ENCODE assay signal across 4 worm cellular contexts in genomic region chrX:14783434-14784142, ce11.
TF ChIP-seq lines count a peak whose summit lies in the region.

No protein-coding gene starts in this region.

TF ChIP-seq in whole organism, L1 larva, 84 proteins besides CTCF, POLR2A, EP300 and RAD21 (continued from another document and continues in another):
- TF ChIP-seq nhr-12 (tag; optimal IDR thresholded peaks at IDR 0.05; lab: Kevin White, UChicago), result no peak
- peak; percentile 67 for TF ChIP-seq nhr-71 (tag; optimal IDR thresholded peaks at IDR 0.05; lab: Kevin White, UChicago)
- TF ChIP-seq mep-1 (tag; optimal IDR thresholded peaks at IDR 0.05; lab: Kevin White, UChicago), result no peak
- no peak for TF ChIP-seq ets-5 (GFP tag; IDR thresholded peaks at IDR 0.05; lab: Robert Waterston, UW)
- no peak for TF ChIP-seq lin-15B (tag; optimal IDR thresholded peaks at IDR 0.05; lab: Kevin White, UChicago)
- peak; percentile 59 for TF ChIP-seq nhr-90 (tag; optimal IDR thresholded peaks at IDR 0.05; lab: Kevin White, UChicago; ENCODE audit: poor library complexity)
- no peak for TF ChIP-seq C34B4.2 (tag; optimal IDR thresholded peaks at IDR 0.05; lab: Kevin White, UChicago)
- TF ChIP-seq grh-1 (GFP tag; IDR thresholded peaks at IDR 0.05; lab: Robert Waterston, UW), result 0 out of 2 replicates have a peak, but pooled peaks have one; percentile 16
- TF ChIP-seq ztf-4 (tag; optimal IDR thresholded peaks at IDR 0.05; lab: Kevin White, UChicago), result no peak
- TF ChIP-seq lin-14 (GFP tag; optimal IDR thresholded peaks at IDR 0.05; lab: Kevin White, UChicago), result peak; percentile 63
- no peak for TF ChIP-seq ama-1 (optimal IDR thresholded peaks at IDR 0.05; lab: Kevin White, UChicago)
- TF ChIP-seq isw-1 (GFP tag; IDR thresholded peaks at IDR 0.05; lab: Robert Waterston, UW), result no peak
- TF ChIP-seq tlp-1 (tag; optimal IDR thresholded peaks at IDR 0.05; lab: Kevin White, UChicago), result no peak
- TF ChIP-seq ztf-11 (tag; optimal IDR thresholded peaks at IDR 0.05; lab: Kevin White, UChicago), result no peak
- TF ChIP-seq nhr-11 (tag; optimal IDR thresholded peaks at IDR 0.05; lab: Kevin White, UChicago), result no peak
- TF ChIP-seq nhr-47 (tag; optimal IDR thresholded peaks at IDR 0.05; lab: Kevin White, UChicago), result peak; percentile 22
- TF ChIP-seq efl-3 (GFP tag; optimal IDR thresholded peaks at IDR 0.05; lab: Kevin White, UChicago), result no peak
- TF ChIP-seq mdl-1 (tag; optimal IDR thresholded peaks at IDR 0.05; lab: Kevin White, UChicago), result peak in 1 of 2 experiments; percentile 47
- TF ChIP-seq ceh-63 (GFP tag; optimal IDR thresholded peaks at IDR 0.05; lab: Kevin White, UChicago), result no peak
- no peak for TF ChIP-seq Y116A8C.19 (tag; optimal IDR thresholded peaks at IDR 0.05; lab: Kevin White, UChicago; ENCODE audit: borderline replicate concordance)
- TF ChIP-seq jun-1 (tag; optimal IDR thresholded peaks at IDR 0.05; lab: Kevin White, UChicago), result no peak
- TF ChIP-seq elt-2 (tag; optimal IDR thresholded peaks at IDR 0.05; lab: Kevin White, UChicago), result peak; percentile 70
- TF ChIP-seq hlh-17 (GFP tag; optimal IDR thresholded peaks at IDR 0.05; lab: Kevin White, UChicago; ENCODE audit: borderline replicate concordance), result no peak
- TF ChIP-seq nhr-20 (tag; optimal IDR thresholded peaks at IDR 0.05; lab: Kevin White, UChicago), result peak; percentile 72
- TF ChIP-seq elt-3 (tag; optimal IDR thresholded peaks at IDR 0.05; lab: Kevin White, UChicago), result peak in 1 of 6 experiments; percentile 19
- TF ChIP-seq zip-4 (GFP tag; optimal IDR thresholded peaks at IDR 0.05; lab: Kevin White, UChicago), result no peak
- peak in 1 of 3 experiments; percentile 16 for TF ChIP-seq dpl-1 (GFP tag; optimal IDR thresholded peaks at IDR 0.05; lab: Kevin White, UChicago)
- TF ChIP-seq lir-3 (tag; optimal IDR thresholded peaks at IDR 0.05; lab: Kevin White, UChicago; ENCODE audit: poor library complexity), result no peak
- no peak for TF ChIP-seq nhr-76 (tag; optimal IDR thresholded peaks at IDR 0.05; lab: Kevin White, UChicago)
- no peak for TF ChIP-seq unc-130 (tag; optimal IDR thresholded peaks at IDR 0.05; lab: Kevin White, UChicago)
- no peak for TF ChIP-seq F16B12.6 (tag; optimal IDR thresholded peaks at IDR 0.05; lab: Kevin White, UChicago)
- TF ChIP-seq efl-1 (optimal IDR thresholded peaks at IDR 0.05; lab: Kevin White, UChicago), result no peak
- TF ChIP-seq efl-1 (GFP tag; optimal IDR thresholded peaks at IDR 0.05 in 1 of 2; lab: Kevin White, UChicago), result peak in 1 of 2 experiments; percentile 43

TF ChIP-seq in whole organism, L3 larva, 47 proteins besides CTCF, POLR2A, EP300 and RAD21 (continued from another document):
- no peak for TF ChIP-seq unc-62 (GFP tag; optimal IDR thresholded peaks at IDR 0.05; lab: Kevin White, UChicago)
- no peak for TF ChIP-seq snpc-4 (tag; optimal IDR thresholded peaks at IDR 0.05; lab: Kevin White, UChicago)
- peak; percentile 40 for TF ChIP-seq mdl-1 (tag; optimal IDR thresholded peaks at IDR 0.05; lab: Kevin White, UChicago)
- TF ChIP-seq nhr-12 (tag; optimal IDR thresholded peaks at IDR 0.05; lab: Kevin White, UChicago), result no peak
- no peak for TF ChIP-seq nhr-23 (tag; optimal IDR thresholded peaks at IDR 0.05; lab: Kevin White, UChicago)
- TF ChIP-seq nhr-28 (tag; optimal IDR thresholded peaks at IDR 0.05; lab: Kevin White, UChicago), result no peak
- no peak for TF ChIP-seq nhr-77 (tag; optimal IDR thresholded peaks at IDR 0.05; lab: Kevin White, UChicago)
- TF ChIP-seq tbx-2 (tag; optimal IDR thresholded peaks at IDR 0.05; lab: Kevin White, UChicago), result no peak
- TF ChIP-seq fkh-2 (tag; optimal IDR thresholded peaks at IDR 0.05; lab: Kevin White, UChicago), result no peak
TF ChIP-seq in whole organism, L3 larva: peak in this region for 4.

TF ChIP-seq in whole organism, L4 larva, 104 proteins besides CTCF, POLR2A, EP300 and RAD21 (continued from another document):
- TF ChIP-seq rbr-2 (tag; optimal IDR thresholded peaks at IDR 0.05; lab: Kevin White, UChicago) (no peak), nhr-6 (tag; optimal IDR thresholded peaks at IDR 0.05; lab: Kevin White, UChicago) (no peak), hlh-30 (tag; optimal IDR thresholded peaks at IDR 0.05; lab: Kevin White, UChicago; ENCODE audit: insufficient read depth) (peak; percentile 29), daf-16 (GFP tag; optimal IDR thresholded peaks at IDR 0.05; lab: Kevin White, UChicago) (peak in 1 of 2 experiments; percentile 59), daf-16 (tag; optimal IDR thresholded peaks at IDR 0.05; lab: Kevin White, UChicago) (peak; percentile 77), nhr-48 (tag; optimal IDR thresholded peaks at IDR 0.05; lab: Kevin White, UChicago) (peak; percentile 92), tra-1 (GFP tag; IDR thresholded peaks at IDR 0.05; lab: Robert Waterston, UW) (peak; percentile 93), sdz-12 (GFP tag; optimal IDR thresholded peaks at IDR 0.05; lab: Kevin White, UChicago) (no peak), dmd-6 (GFP tag; IDR thresholded peaks at IDR 0.05; lab: Robert Waterston, UW) (peak; percentile 95), hlh-11 (tag; optimal IDR thresholded peaks at IDR 0.05; lab: Kevin White, UChicago) (peak; percentile 87), php-3 (GFP tag; IDR thresholded peaks at IDR 0.05; lab: Robert Waterston, UW) (peak; percentile 86), mdl-1 (tag; optimal IDR thresholded peaks at IDR 0.05; lab: Kevin White, UChicago) (peak in 1 of 2 experiments; percentile 65), tag-97 (GFP tag; IDR thresholded peaks at IDR 0.05; lab: Robert Waterston, UW) (no peak), mxl-3 (GFP tag; optimal IDR thresholded peaks at IDR 0.05; lab: Kevin White, UChicago) (no peak), T20F7.1 (GFP tag; optimal IDR thresholded peaks at IDR 0.05; lab: Kevin White, UChicago) (peak; percentile 30), T26A8.4 (GFP tag; IDR thresholded peaks at IDR 0.05; lab: Robert Waterston, UW) (0 out of 2 replicates have a peak, but pooled peaks have one; percentile 11), dve-1 (tag; optimal IDR thresholded peaks at IDR 0.05; lab: Kevin White, UChicago; ENCODE audit: insufficient read depth) (peak; percentile 70), ceh-20 (GFP tag; IDR thresholded peaks at IDR 0.05; lab: Robert Waterston, UW) (peak; percentile 56; the same call in 1 of the 2 replicates)

TF ChIP-seq in whole organism, young adult, 124 proteins besides CTCF, POLR2A, EP300 and RAD21 (continued from another document and continues in another):
- TF ChIP-seq hmg-20 (GFP tag; IDR thresholded peaks at IDR 0.05; lab: Robert Waterston, UW), result no peak
- no peak for TF ChIP-seq F49E8.2 (tag; optimal IDR thresholded peaks at IDR 0.05; lab: Kevin White, UChicago; ENCODE audit: insufficient read depth)
- TF ChIP-seq ceh-40 (GFP tag; IDR thresholded peaks at IDR 0.05; lab: Robert Waterston, UW), result no peak
- TF ChIP-seq repo-1 (tag; optimal IDR thresholded peaks at IDR 0.05; lab: Kevin White, UChicago), result no peak
- no peak for TF ChIP-seq attf-5 (GFP tag; optimal IDR thresholded peaks at IDR 0.05; lab: Kevin White, UChicago)
- no peak for TF ChIP-seq aptf-3 (GFP tag; IDR thresholded peaks at IDR 0.05; lab: Robert Waterston, UW)
- no peak for TF ChIP-seq die-1 (tag; optimal IDR thresholded peaks at IDR 0.05; lab: Kevin White, UChicago)
- TF ChIP-seq cebp-1 (GFP tag; IDR thresholded peaks at IDR 0.05; lab: Robert Waterston, UW), result peak; percentile 7; the same call in 1 of the 2 replicates
- TF ChIP-seq cebp-1 (tag; optimal IDR thresholded peaks at IDR 0.05; lab: Kevin White, UChicago), result peak; percentile 62
- TF ChIP-seq gei-17 (GFP tag; optimal IDR thresholded peaks at IDR 0.05; lab: Kevin White, UChicago), result no peak
- peak; percentile 71 to 89 for TF ChIP-seq let-607 (tag; optimal IDR thresholded peaks at IDR 0.05; lab: Kevin White, UChicago)
- TF ChIP-seq B0019.2 (GFP tag; conservative IDR thresholded peaks at IDR 0.05; lab: Robert Waterston, UW), result no peak
- TF ChIP-seq attf-3 (GFP tag; conservative IDR thresholded peaks at IDR 0.05; lab: Robert Waterston, UW), result no peak
- no peak for TF ChIP-seq efl-1 (GFP tag; optimal IDR thresholded peaks at IDR 0.05; lab: Kevin White, UChicago)
- TF ChIP-seq B0261.1 (tag; optimal IDR thresholded peaks at IDR 0.05; lab: Kevin White, UChicago), result no peak
- TF ChIP-seq sea-2 (GFP tag; IDR thresholded peaks at IDR 0.05; lab: Robert Waterston, UW), result no peak
- TF ChIP-seq tlf-1 (GFP tag; optimal IDR thresholded peaks at IDR 0.05; lab: Kevin White, UChicago), result no peak
- TF ChIP-seq hrde-1 (tag; optimal IDR thresholded peaks at IDR 0.05; lab: Kevin White, UChicago; ENCODE audit: borderline replicate concordance), result no peak
- no peak for TF ChIP-seq him-1 (tag; optimal IDR thresholded peaks at IDR 0.05; lab: Kevin White, UChicago)
- no peak for TF ChIP-seq akir-1 (GFP tag; optimal IDR thresholded peaks at IDR 0.05; lab: Kevin White, UChicago)
- TF ChIP-seq Y79H2A.3 (GFP tag; conservative IDR thresholded peaks at IDR 0.05; lab: Robert Waterston, UW), result no peak
- TF ChIP-seq nfya-2 (GFP tag; IDR thresholded peaks at IDR 0.05; lab: Robert Waterston, UW), result no peak
- no peak for TF ChIP-seq ztf-6 (GFP tag; IDR thresholded peaks at IDR 0.05; lab: Robert Waterston, UW)
- TF ChIP-seq T26A5.8 (tag; optimal IDR thresholded peaks at IDR 0.05; lab: Kevin White, UChicago), result no peak
- TF ChIP-seq F39B2.1 (GFP tag; IDR thresholded peaks at IDR 0.05; lab: Robert Waterston, UW), result no peak
- TF ChIP-seq hmg-1.2 (GFP tag; IDR thresholded peaks at IDR 0.05; lab: Robert Waterston, UW), result no peak
- no peak for TF ChIP-seq nfya-1 (tag; optimal IDR thresholded peaks at IDR 0.05; lab: Kevin White, UChicago; ENCODE audit: borderline replicate concordance, insufficient read depth)
- TF ChIP-seq mcd-1 (GFP tag; IDR thresholded peaks at IDR 0.05; lab: Robert Waterston, UW), result no peak
- TF ChIP-seq hsf-1 (GFP tag; IDR thresholded peaks at IDR 0.05; lab: Robert Waterston, UW), result no peak
- no peak for TF ChIP-seq attf-6 (GFP tag; IDR thresholded peaks at IDR 0.05; lab: Robert Waterston, UW)
- no peak for TF ChIP-seq F52B5.7 (tag; optimal IDR thresholded peaks at IDR 0.05; lab: Kevin White, UChicago)
- no peak for TF ChIP-seq ztf-25 (GFP tag; IDR thresholded peaks at IDR 0.05; lab: Robert Waterston, UW)
- TF ChIP-seq D2030.7 (GFP tag; IDR thresholded peaks at IDR 0.05; lab: Robert Waterston, UW), result no peak
- TF ChIP-seq snpc-4 (GFP tag; optimal IDR thresholded peaks at IDR 0.05; lab: Kevin White, UChicago), result no peak
- peak in 2 of 4 experiments; percentile 11 to 27 for TF ChIP-seq snpc-4 (tag; optimal IDR thresholded peaks at IDR 0.05; lab: Kevin White, UChicago)
- TF ChIP-seq nhr-80 (tag; optimal IDR thresholded peaks at IDR 0.05; lab: Kevin White, UChicago), result peak; percentile 99
- no peak for TF ChIP-seq F23B12.7 (tag; optimal IDR thresholded peaks at IDR 0.05; lab: Kevin White, UChicago; ENCODE audit: insufficient read depth)
- no peak for TF ChIP-seq snpc-1.3 (tag; optimal IDR thresholded peaks at IDR 0.05; lab: Kevin White, UChicago; ENCODE audit: insufficient read depth)
- no peak for TF ChIP-seq Y53F4B.3 (GFP tag; IDR thresholded peaks at IDR 0.05; lab: Robert Waterston, UW)
- no peak for TF ChIP-seq zfh-2 (GFP tag; conservative IDR thresholded peaks at IDR 0.05; lab: Robert Waterston, UW)
- TF ChIP-seq egl-18 (GFP tag; IDR thresholded peaks at IDR 0.05; lab: Robert Waterston, UW), result no peak
- no peak for TF ChIP-seq F55B11.4 (tag; optimal IDR thresholded peaks at IDR 0.05; lab: Kevin White, UChicago; ENCODE audit: borderline replicate concordance, insufficient read depth)
- no peak for TF ChIP-seq F37B4.10 (GFP tag; IDR thresholded peaks at IDR 0.05; lab: Robert Waterston, UW)
- TF ChIP-seq K11D2.4 (GFP tag; IDR thresholded peaks at IDR 0.05; lab: Robert Waterston, UW), result no peak
- no peak for TF ChIP-seq unc-130 (GFP tag; optimal IDR thresholded peaks at IDR 0.05; lab: Kevin White, UChicago)
- TF ChIP-seq tbp1 (GFP tag; optimal IDR thresholded peaks at IDR 0.05; lab: Kevin White, UChicago), result peak; percentile 28
- no peak for TF ChIP-seq snpc-1.1 (tag; optimal IDR thresholded peaks at IDR 0.05; lab: Kevin White, UChicago; ENCODE audit: insufficient read depth)
- peak; percentile 72 for TF ChIP-seq B0336.3 (GFP tag; IDR thresholded peaks at IDR 0.05; lab: Robert Waterston, UW)
- TF ChIP-seq nfyb-1 (GFP tag; IDR thresholded peaks at IDR 0.05; lab: Robert Waterston, UW), result no peak
- no peak for TF ChIP-seq cebp-2 (GFP tag; IDR thresholded peaks at IDR 0.05; lab: Robert Waterston, UW)
- no peak for TF ChIP-seq mxl-1 (tag; optimal IDR thresholded peaks at IDR 0.05; lab: Kevin White, UChicago)
- TF ChIP-seq C06A6.2 (GFP tag; conservative IDR thresholded peaks at IDR 0.05; lab: Robert Waterston, UW), result no peak
- TF ChIP-seq F57C9.4 (tag; optimal IDR thresholded peaks at IDR 0.05; lab: Kevin White, UChicago), result no peak
- TF ChIP-seq F33H1.4 (GFP tag; IDR thresholded peaks at IDR 0.05; lab: Robert Waterston, UW), result no peak
- peak; percentile 22 for TF ChIP-seq chd-7 (tag; optimal IDR thresholded peaks at IDR 0.05; lab: Kevin White, UChicago)
- no peak for TF ChIP-seq egrh-3 (GFP tag; IDR thresholded peaks at IDR 0.05; lab: Robert Waterston, UW)
- TF ChIP-seq lir-1 (GFP tag; conservative IDR thresholded peaks at IDR 0.05; lab: Robert Waterston, UW), result no peak
- TF ChIP-seq nhr-90 (tag; optimal IDR thresholded peaks at IDR 0.05; lab: Kevin White, UChicago), result peak; percentile 37
- no peak for TF ChIP-seq ztf-3 (GFP tag; optimal IDR thresholded peaks at IDR 0.05; lab: Kevin White, UChicago)
- no peak for TF ChIP-seq ekl-4 (GFP tag; IDR thresholded peaks at IDR 0.05; lab: Robert Waterston, UW)
- TF ChIP-seq snpc-3.4 (tag; optimal IDR thresholded peaks at IDR 0.05; lab: Kevin White, UChicago), result no peak
- no peak for TF ChIP-seq ceh-91 (GFP tag; IDR thresholded peaks at IDR 0.05; lab: Robert Waterston, UW)
- peak; percentile 82 for TF ChIP-seq atf-7 (tag; optimal IDR thresholded peaks at IDR 0.05; lab: Kevin White, UChicago)
- no peak for TF ChIP-seq Y56A3A.18 (GFP tag; IDR thresholded peaks at IDR 0.05; lab: Robert Waterston, UW)
- peak; percentile 70 for TF ChIP-seq lin-40 (tag; optimal IDR thresholded peaks at IDR 0.05; lab: Kevin White, UChicago)
- TF ChIP-seq madf-10 (tag; optimal IDR thresholded peaks at IDR 0.05; lab: Kevin White, UChicago), result peak; percentile 66
- no peak for TF ChIP-seq ama-1 (optimal IDR thresholded peaks at IDR 0.05; lab: Kevin White, UChicago)
- no peak for TF ChIP-seq ama-1 (GFP tag; optimal IDR thresholded peaks at IDR 0.05; lab: Kevin White, UChicago)
- TF ChIP-seq ccch-3 (GFP tag; optimal IDR thresholded peaks at IDR 0.05; lab: Kevin White, UChicago), result no peak
- TF ChIP-seq ztf-28 (GFP tag; IDR thresholded peaks at IDR 0.05; lab: Robert Waterston, UW), result no peak
- TF ChIP-seq rcor-1 (GFP tag; IDR thresholded peaks at IDR 0.05; lab: Robert Waterston, UW), result no peak
- TF ChIP-seq hlh-12 (tag; optimal IDR thresholded peaks at IDR 0.05; lab: Kevin White, UChicago), result no peak
- no peak for TF ChIP-seq madf-6 (GFP tag; IDR thresholded peaks at IDR 0.05; lab: Robert Waterston, UW)
- TF ChIP-seq aptf-2 (GFP tag; conservative IDR thresholded peaks at IDR 0.05; lab: Robert Waterston, UW), result no peak
- TF ChIP-seq let-526 (GFP tag; IDR thresholded peaks at IDR 0.05; lab: Robert Waterston, UW), result no peak
- TF ChIP-seq lin-35 (GFP tag; optimal IDR thresholded peaks at IDR 0.05; lab: Kevin White, UChicago), result no peak
- no peak for TF ChIP-seq B0035.1 (tag; optimal IDR thresholded peaks at IDR 0.05; lab: Kevin White, UChicago)
- TF ChIP-seq bed-1 (GFP tag; IDR thresholded peaks at IDR 0.05; lab: Robert Waterston, UW), result no peak
- TF ChIP-seq lin-26 (GFP tag; IDR thresholded peaks at IDR 0.05; lab: Robert Waterston, UW), result no peak
- peak; percentile 54 for TF ChIP-seq ztf-22 (GFP tag; optimal IDR thresholded peaks at IDR 0.05; lab: Kevin White, UChicago)
- no peak for TF ChIP-seq ceh-79 (tag; optimal IDR thresholded peaks at IDR 0.05; lab: Kevin White, UChicago)
- no peak for TF ChIP-seq T07F8.4 (tag; optimal IDR thresholded peaks at IDR 0.05; lab: Kevin White, UChicago)
